Worm (Caenorhabditis elegans) whole organism, young adult: ENCODE measurements around the gene his-3.
"Not testable (repeated sequence)": the region's sequence is repeated elsewhere in the genome, so short reads cannot be mapped to it uniquely, and the experiment has no call there.

Source experiments
- C06A6.2 ChIP-seq: fragments of 200-800 bp; sonication (Bioruptor generic); conservative IDR thresholded peaks from 2 replicates; pipeline ENCODE4 v1.3.6; 2022; ENCODE audit warnings: missing genetic modification characterization, missing compliant biosample characterization
- F10E7.11 ChIP-seq: sonication (generic microtip); optimal IDR thresholded peaks from 2 replicates; lab custom pipeline; 2017; ENCODE audit warnings: mild to moderate bottlenecking, missing genetic modification characterization, moderate library complexity, missing compliant biosample characterization
- F57C9.4 ChIP-seq: sonication (generic microtip); optimal IDR thresholded peaks from 2 replicates; lab custom pipeline; 2017; ENCODE audit warnings: mild to moderate bottlenecking, missing genetic modification characterization, missing compliant biosample characterization
- ZK185.1 ChIP-seq: sonication (generic microtip); optimal IDR thresholded peaks from 2 replicates; lab custom pipeline; 2016; ENCODE audit warnings: mild to moderate bottlenecking, missing genetic modification characterization, missing compliant biosample characterization; ENCODE audit not compliant: poor library complexity, severe bottlenecking
- bed-2 ChIP-seq: fragments of 200-800 bp; sonication (Bioruptor generic); IDR thresholded peaks from 2 replicates; pipeline ENCODE4 v1.3.6; 2022; ENCODE audit warnings: missing genetic modification reagents, missing genetic modification characterization, missing compliant biosample characterization
- ceh-58 ChIP-seq: fragments of 200-800 bp; sonication (Bioruptor generic); IDR thresholded peaks from 2 replicates; pipeline ENCODE4 v1.3.6; 2022; ENCODE audit warnings: missing genetic modification characterization, missing compliant biosample characterization
- egrh-3 ChIP-seq: fragments of 200-800 bp; sonication (Bioruptor generic); IDR thresholded peaks from 2 replicates; pipeline ENCODE4 v1.3.6; 2022; ENCODE audit warnings: missing genetic modification reagents, missing genetic modification characterization, missing compliant biosample characterization
- fkh-3 ChIP-seq: sonication (generic microtip); optimal IDR thresholded peaks from 2 replicates; lab custom pipeline; 2016; ENCODE audit warnings: mild to moderate bottlenecking, missing genetic modification characterization, missing compliant biosample characterization
- hmg-1.2 ChIP-seq: fragments of 200-800 bp; sonication (Bioruptor generic); IDR thresholded peaks from 2 replicates; pipeline ENCODE4 v1.3.6; 2022; ENCODE audit warnings: missing genetic modification reagents, missing genetic modification characterization, missing compliant biosample characterization
- lag-1 ChIP-seq: fragments of 200-800 bp; sonication (Bioruptor generic); IDR thresholded peaks from 2 replicates; pipeline ENCODE4 v1.3.6; 2022; ENCODE audit warnings: missing genetic modification reagents, missing genetic modification characterization, missing compliant biosample characterization
- pbrm-1 ChIP-seq: fragments of 200-800 bp; sonication (Bioruptor generic); IDR thresholded peaks from 2 replicates; pipeline ENCODE4 v1.3.6; 2022; ENCODE audit warnings: missing genetic modification reagents, missing genetic modification characterization, missing compliant biosample characterization
- snpc-4 ChIP-seq, 5 experiments: fragments of 150-350 bp in 1 of 5; sonication (generic microtip) in 4 of 5; optimal IDR thresholded peaks; 2 replicates each; lab custom pipeline; 2014 to 2018; ENCODE audit warnings: missing genetic modification characterization in 5 of 5, missing biosample characterization in 3 of 5, antibody characterized with exemption in 2 of 5, mild to moderate bottlenecking in 2 of 5, missing compliant biosample characterization in 2 of 5, missing genotype in 2 of 5, moderate library complexity in 2 of 5, missing genetic modification reagents in 1 of 5
- unc-130 ChIP-seq: sonication (generic microtip); optimal IDR thresholded peaks from 2 replicates; lab custom pipeline; 2016; ENCODE audit warnings: missing genetic modification reagents, missing genetic modification characterization, missing compliant biosample characterization
- ztf-28 ChIP-seq: fragments of 200-800 bp; sonication (Bioruptor generic); IDR thresholded peaks from 2 replicates; pipeline ENCODE4 v1.3.6; 2022; ENCODE audit warnings: missing genetic modification reagents, missing genetic modification characterization, missing compliant biosample characterization

DNA sequence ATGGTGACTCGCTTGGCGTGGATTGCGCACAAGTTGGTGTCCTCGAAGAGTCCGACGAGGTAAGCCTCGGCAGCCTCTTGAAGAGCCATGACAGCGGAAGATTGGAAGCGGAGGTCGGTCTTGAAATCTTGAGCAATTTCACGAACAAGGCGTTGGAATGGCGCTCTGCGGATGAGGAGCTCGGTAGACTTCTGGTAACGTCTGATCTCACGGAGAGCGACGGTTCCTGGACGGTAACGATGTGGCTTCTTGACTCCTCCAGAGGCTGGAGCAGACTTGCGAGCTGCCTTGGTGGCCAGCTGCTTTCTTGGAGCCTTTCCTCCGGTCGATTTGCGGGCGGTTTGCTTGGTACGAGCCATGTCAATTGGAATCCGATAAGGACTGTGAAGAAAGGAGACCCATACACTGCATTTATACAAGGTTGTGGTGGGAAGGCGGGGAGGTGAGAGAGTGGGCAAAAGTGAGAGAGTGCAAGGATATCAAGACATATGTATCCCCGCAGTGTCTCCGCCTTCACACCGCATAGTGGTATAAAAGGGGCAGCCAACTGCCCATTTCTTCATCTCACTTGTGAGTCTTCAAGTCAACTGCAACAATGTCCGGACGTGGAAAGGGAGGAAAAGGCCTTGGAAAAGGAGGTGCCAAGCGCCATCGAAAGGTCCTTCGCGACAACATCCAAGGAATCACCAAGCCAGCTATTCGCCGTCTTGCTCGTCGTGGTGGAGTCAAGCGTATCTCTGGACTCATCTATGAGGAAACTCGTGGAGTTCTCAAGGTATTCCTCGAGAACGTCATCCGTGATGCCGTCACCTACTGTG is 1.5 kb downstream of the his-3 start, which contains the start of the genes his-2 and his-1:
- TF ChIP-seq ZK185.1; snpc-4 (GFP tag; optimal IDR thresholded peaks at IDR 0.05; lab: Kevin White, UChicago); snpc-4 (tag; optimal IDR thresholded peaks at IDR 0.05; lab: Kevin White, UChicago); unc-130 (GFP tag; lab: Kevin White, UChicago); ztf-28 (GFP tag; lab: Robert Waterston, UW); hmg-1.2 (GFP tag; lab: Robert Waterston, UW); bed-2 (GFP tag; lab: Robert Waterston, UW); lag-1 (GFP tag; lab: Robert Waterston, UW); C06A6.2 (GFP tag; lab: Robert Waterston, UW); fkh-3 (tag; lab: Kevin White, UChicago); F57C9.4 (tag; lab: Kevin White, UChicago); ceh-58 (GFP tag; lab: Robert Waterston, UW); F10E7.11 (tag; lab: Kevin White, UChicago); pbrm-1: not testable (repeated sequence)
- peak; percentile 63; the same call in 1 of the 2 replicates for TF ChIP-seq egrh-3 (GFP tag; lab: Robert Waterston, UW)
